Worm (Caenorhabditis elegans): ENCODE measurements around the gene sec-16A.1.

sec-16A.1 gene

DNA sequence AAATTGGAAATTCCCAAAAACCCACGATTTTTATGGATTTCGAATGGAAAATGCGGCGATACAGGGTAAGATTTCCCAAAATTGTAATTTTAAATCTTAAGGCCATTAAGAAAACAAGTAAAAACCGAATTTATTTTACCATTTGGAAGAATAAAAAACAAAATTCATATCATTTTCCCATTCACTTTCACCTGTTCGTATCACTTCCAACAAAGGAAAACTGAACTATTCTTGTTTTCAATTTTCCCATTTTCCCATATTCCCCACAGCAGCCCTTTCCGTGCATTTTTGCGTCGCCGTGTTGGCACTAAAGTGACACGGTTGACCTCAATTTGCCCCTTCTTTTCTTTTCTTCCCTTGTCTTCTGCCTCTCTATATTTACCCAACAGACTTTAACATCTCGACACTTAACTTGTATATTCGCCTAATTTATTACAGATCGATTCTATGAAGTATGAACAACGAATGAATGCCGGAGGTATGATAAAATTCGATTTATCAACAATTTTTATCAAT is at the start of gene sec-16A.1:
Gene sec-16A.1, plus strand, starts transcription at position 51 of the 516 bp plus-strand sequence.
- TF ChIP-seq tbx-11 (GFP tag; IDR thresholded peaks at IDR 0.05), result no peak
- no peak for TF ChIP-seq hmg-4 (GFP tag; optimal IDR thresholded peaks at IDR 0.05)
- TF ChIP-seq ceh-13 (GFP tag; optimal IDR thresholded peaks at IDR 0.05), result no peak
- no peak for TF ChIP-seq tbx-37 (GFP tag; conservative IDR thresholded peaks at IDR 0.05)
- no peak for TF ChIP-seq flt-1 (GFP tag; IDR thresholded peaks at IDR 0.05)
- TF ChIP-seq ets-7 (tag; optimal IDR thresholded peaks at IDR 0.05), result no peak
- no peak for TF ChIP-seq ceh-36 (tag; optimal IDR thresholded peaks at IDR 0.05)
- TF ChIP-seq aly-1 (tag; optimal IDR thresholded peaks at IDR 0.05), result no peak
- TF ChIP-seq hmbx-1 (tag; optimal IDR thresholded peaks at IDR 0.05), result no peak
- no peak for TF ChIP-seq B0310.2 (tag; optimal IDR thresholded peaks at IDR 0.05)
- no peak for TF ChIP-seq F13C5.2 (tag; optimal IDR thresholded peaks at IDR 0.05)

DNA sequence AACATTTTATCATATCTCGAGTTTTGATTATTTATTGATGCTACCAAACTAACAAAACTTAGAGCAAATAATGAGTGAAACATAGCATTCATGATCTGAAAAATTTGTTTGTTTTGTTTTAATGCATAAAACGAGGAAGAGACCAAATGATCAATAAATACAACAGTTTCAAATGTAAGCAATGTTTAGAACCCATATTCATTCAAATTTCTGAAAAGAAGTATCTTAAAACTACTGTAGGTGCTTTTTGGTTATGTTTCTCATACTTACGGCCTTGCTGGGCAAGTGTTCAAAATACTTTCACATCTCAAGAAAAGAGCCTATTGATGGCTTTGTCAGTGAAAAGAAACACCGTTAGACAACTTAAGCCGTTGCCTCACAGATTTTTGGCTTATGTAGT is 47.9 kb upstream of the sec-16A.1 start, which contains the start of gene F02A9.1:
Gene F02A9.1, minus strand, starts transcription at position 101 of the 400 bp plus-strand sequence.
- TF ChIP-seq hmg-4 (GFP tag; optimal IDR thresholded peaks at IDR 0.05), result no peak
- TF ChIP-seq ets-7 (tag; optimal IDR thresholded peaks at IDR 0.05), result no peak
- TF ChIP-seq tra-4 (tag; optimal IDR thresholded peaks at IDR 0.05), result no peak
- no peak for TF ChIP-seq hnd-1 (tag; optimal IDR thresholded peaks at IDR 0.05)
- TF ChIP-seq sea-1 (GFP tag; conservative IDR thresholded peaks at IDR 0.05), result no peak
- TF ChIP-seq B0310.2 (tag; optimal IDR thresholded peaks at IDR 0.05), result no peak
- no peak for TF ChIP-seq ceh-13 (GFP tag; optimal IDR thresholded peaks at IDR 0.05)
- no peak for TF ChIP-seq ceh-36 (tag; optimal IDR thresholded peaks at IDR 0.05)
- TF ChIP-seq tbx-11 (GFP tag; IDR thresholded peaks at IDR 0.05), result no peak

DNA sequence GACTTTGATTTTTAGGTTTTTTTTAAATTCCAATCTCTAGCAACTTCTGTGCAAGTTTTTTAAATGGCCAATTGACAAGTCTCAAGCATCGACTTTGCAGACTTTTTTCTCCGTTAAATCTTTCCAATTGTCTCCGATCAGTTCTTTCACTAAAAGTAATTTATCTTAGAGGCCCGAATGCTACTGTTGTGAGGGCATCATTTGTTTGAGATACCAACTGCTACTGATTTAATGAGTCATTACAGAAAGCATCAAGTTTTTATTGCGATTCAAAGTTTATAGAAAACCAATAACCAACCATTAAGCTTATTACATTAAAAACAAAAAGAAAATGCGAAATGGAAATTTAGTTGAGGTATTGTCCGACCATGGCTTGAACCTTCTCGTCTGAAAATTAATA is 45.5 kb upstream of the sec-16A.1 start:
- TF ChIP-seq scrt-1 (GFP tag; IDR thresholded peaks at IDR 0.05), result no peak
- TF ChIP-seq F13C5.2 (tag; optimal IDR thresholded peaks at IDR 0.05), result no peak
- TF ChIP-seq B0310.2 (tag; optimal IDR thresholded peaks at IDR 0.05), result no peak

DNA sequence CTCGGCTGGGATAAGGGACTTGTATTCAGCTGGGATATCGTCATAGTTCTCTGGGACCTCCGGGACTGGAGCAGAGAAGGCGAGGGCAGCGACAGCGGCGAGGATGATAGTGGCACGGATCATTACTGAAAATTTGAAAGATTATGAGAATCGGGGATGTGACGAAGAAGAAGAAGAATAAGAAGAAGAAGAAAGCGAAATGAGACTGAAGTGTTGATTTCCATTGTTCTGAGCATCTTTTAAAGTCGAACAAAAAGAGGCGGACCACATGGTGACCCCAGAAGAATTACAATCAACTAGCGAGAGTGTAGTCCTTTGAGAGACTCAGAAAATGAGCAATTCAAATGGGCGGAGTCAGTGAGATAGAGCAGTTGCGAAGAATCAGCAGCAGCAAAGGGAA is 44.6 kb upstream of the sec-16A.1 start, which contains the start of gene far-1:
Gene far-1, minus strand, starts transcription at position 125 of the 400 bp plus-strand sequence.
- TF ChIP-seq hmbx-1 (tag; optimal IDR thresholded peaks at IDR 0.05) (no peak), aly-1 (tag; optimal IDR thresholded peaks at IDR 0.05) (no peak), ama-1 (optimal IDR thresholded peaks at IDR 0.05) (no peak), F13C5.2 (tag; optimal IDR thresholded peaks at IDR 0.05) (no peak), flt-1 (GFP tag; IDR thresholded peaks at IDR 0.05) (no peak), tra-4 (tag; optimal IDR thresholded peaks at IDR 0.05) (no peak), scrt-1 (GFP tag; IDR thresholded peaks at IDR 0.05) (no peak), pes-1 (GFP tag; IDR thresholded peaks at IDR 0.05) (no peak), hnd-1 (tag; optimal IDR thresholded peaks at IDR 0.05) (no peak)

DNA sequence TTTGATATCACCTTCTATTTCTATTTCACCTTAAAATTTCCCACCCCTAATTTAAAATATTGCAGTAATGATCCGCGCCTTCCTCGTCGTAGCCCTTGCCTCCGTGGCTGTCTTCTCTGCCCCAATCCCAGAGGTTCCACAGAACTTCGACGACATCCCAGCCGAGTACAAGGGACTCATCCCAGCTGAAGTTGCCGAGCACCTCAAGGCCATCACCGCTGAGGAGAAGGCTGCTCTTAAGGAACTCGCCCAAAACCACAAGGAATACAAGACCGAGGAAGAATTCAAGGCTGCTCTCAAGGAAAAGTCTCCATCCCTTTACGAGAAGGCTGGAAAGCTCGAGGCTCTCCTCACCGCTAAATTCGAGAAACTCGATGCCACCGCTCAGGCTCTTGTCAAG is 43.9 kb upstream of the sec-16A.1 start, which contains the start of gene far-2:
Gene far-2, plus strand, starts transcription at position 66 of the 400 bp plus-strand sequence.
- TF ChIP-seq pes-1 (GFP tag; IDR thresholded peaks at IDR 0.05) (no peak), aly-1 (tag; optimal IDR thresholded peaks at IDR 0.05) (no peak), F13C5.2 (tag; optimal IDR thresholded peaks at IDR 0.05) (no peak), tra-4 (tag; optimal IDR thresholded peaks at IDR 0.05) (no peak), ets-7 (tag; optimal IDR thresholded peaks at IDR 0.05) (no peak), B0310.2 (tag; optimal IDR thresholded peaks at IDR 0.05) (no peak), sea-1 (GFP tag; conservative IDR thresholded peaks at IDR 0.05) (no peak), flt-1 (GFP tag; IDR thresholded peaks at IDR 0.05) (no peak), hmg-4 (GFP tag; optimal IDR thresholded peaks at IDR 0.05) (no peak), ceh-36 (tag; optimal IDR thresholded peaks at IDR 0.05) (no peak), ceh-13 (GFP tag; optimal IDR thresholded peaks at IDR 0.05) (no peak), scrt-1 (GFP tag; IDR thresholded peaks at IDR 0.05) (no peak), tbx-11 (GFP tag; IDR thresholded peaks at IDR 0.05) (no peak), ama-1 (optimal IDR thresholded peaks at IDR 0.05) (no peak), hnd-1 (tag; optimal IDR thresholded peaks at IDR 0.05) (no peak), tbx-37 (GFP tag; conservative IDR thresholded peaks at IDR 0.05) (no peak), hmbx-1 (tag; optimal IDR thresholded peaks at IDR 0.05) (no peak)

DNA sequence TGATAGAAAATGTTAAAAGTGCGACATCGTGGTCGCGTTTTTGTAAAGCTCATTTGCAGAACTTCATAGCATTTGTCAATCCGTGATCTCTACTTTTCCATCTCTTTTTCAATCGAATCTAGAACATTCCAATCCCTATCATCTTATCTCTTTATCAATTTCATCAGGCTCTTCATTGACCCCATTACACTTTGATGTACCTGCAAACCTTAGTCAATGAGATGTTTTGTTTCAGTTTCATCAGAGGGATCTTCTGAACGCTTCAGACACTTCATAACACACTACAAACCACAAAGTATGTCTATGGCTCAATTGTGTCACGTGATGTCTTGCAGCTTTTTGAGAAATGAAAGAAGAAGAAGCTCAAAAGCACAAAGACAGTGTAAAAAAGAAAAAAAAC is 42.5 kb upstream of the sec-16A.1 start:
- TF ChIP-seq tbx-37 (GFP tag; conservative IDR thresholded peaks at IDR 0.05) (no peak), sea-1 (GFP tag; conservative IDR thresholded peaks at IDR 0.05) (no peak), hnd-1 (tag; optimal IDR thresholded peaks at IDR 0.05) (no peak), pes-1 (GFP tag; IDR thresholded peaks at IDR 0.05) (no peak), F13C5.2 (tag; optimal IDR thresholded peaks at IDR 0.05) (no peak), flt-1 (GFP tag; IDR thresholded peaks at IDR 0.05) (no peak), aly-1 (tag; optimal IDR thresholded peaks at IDR 0.05) (no peak), ets-7 (tag; optimal IDR thresholded peaks at IDR 0.05) (no peak), ama-1 (optimal IDR thresholded peaks at IDR 0.05) (no peak), B0310.2 (tag; optimal IDR thresholded peaks at IDR 0.05) (no peak), tbx-11 (GFP tag; IDR thresholded peaks at IDR 0.05) (no peak), hmg-4 (GFP tag; optimal IDR thresholded peaks at IDR 0.05) (no peak), hmbx-1 (tag; optimal IDR thresholded peaks at IDR 0.05) (no peak), tra-4 (tag; optimal IDR thresholded peaks at IDR 0.05) (no peak), ceh-36 (tag; optimal IDR thresholded peaks at IDR 0.05) (no peak), ceh-13 (GFP tag; optimal IDR thresholded peaks at IDR 0.05) (no peak), scrt-1 (GFP tag; IDR thresholded peaks at IDR 0.05) (no peak)

DNA sequence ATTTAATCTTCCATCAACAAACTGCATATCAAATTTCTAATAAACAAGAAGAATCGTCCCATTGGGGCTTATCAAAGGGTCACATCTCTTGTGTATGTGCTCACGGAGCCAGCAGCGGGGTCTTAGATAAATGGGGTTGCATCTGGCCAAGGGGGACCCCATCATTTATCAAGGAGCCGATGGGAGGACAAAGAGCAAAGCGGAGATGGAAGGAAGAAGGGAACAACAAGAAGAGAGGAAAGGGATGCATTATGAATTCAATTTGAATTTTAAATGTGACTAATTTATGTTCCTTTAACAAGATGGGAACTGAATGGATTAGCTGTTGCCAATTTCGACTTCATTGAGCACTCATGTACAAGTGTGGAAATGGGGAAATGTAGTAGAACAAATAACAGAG is 41.3 kb upstream of the sec-16A.1 start:
- TF ChIP-seq aly-1 (tag; optimal IDR thresholded peaks at IDR 0.05), result no peak
- TF ChIP-seq F13C5.2 (tag; optimal IDR thresholded peaks at IDR 0.05), result no peak
- TF ChIP-seq ceh-36 (tag; optimal IDR thresholded peaks at IDR 0.05), result no peak
- no peak for TF ChIP-seq hnd-1 (tag; optimal IDR thresholded peaks at IDR 0.05)
- no peak for TF ChIP-seq scrt-1 (GFP tag; IDR thresholded peaks at IDR 0.05)
- TF ChIP-seq hmbx-1 (tag; optimal IDR thresholded peaks at IDR 0.05), result no peak
- no peak for TF ChIP-seq tbx-11 (GFP tag; IDR thresholded peaks at IDR 0.05)
- TF ChIP-seq tbx-37 (GFP tag; conservative IDR thresholded peaks at IDR 0.05), result no peak
- TF ChIP-seq ceh-13 (GFP tag; optimal IDR thresholded peaks at IDR 0.05), result no peak
- no peak for TF ChIP-seq sea-1 (GFP tag; conservative IDR thresholded peaks at IDR 0.05)
- TF ChIP-seq flt-1 (GFP tag; IDR thresholded peaks at IDR 0.05), result no peak
- no peak for TF ChIP-seq ets-7 (tag; optimal IDR thresholded peaks at IDR 0.05)
- no peak for TF ChIP-seq ama-1 (optimal IDR thresholded peaks at IDR 0.05)
- no peak for TF ChIP-seq pes-1 (GFP tag; IDR thresholded peaks at IDR 0.05)
- no peak for TF ChIP-seq B0310.2 (tag; optimal IDR thresholded peaks at IDR 0.05)
- TF ChIP-seq tra-4 (tag; optimal IDR thresholded peaks at IDR 0.05), result no peak
- no peak for TF ChIP-seq hmg-4 (GFP tag; optimal IDR thresholded peaks at IDR 0.05)
